Fruit fly (Drosophila melanogaster) whole organism, adult: ENCODE measurements around the gene CG4287.
A peak's percentile ranks its signal among the peaks of the same experiment; 100 is the strongest.

ENCODE experiments used
- CG11617 ChIP-seq: fragments of 200-800 bp; sonication (Bioruptor generic); optimal IDR thresholded peaks from 2 replicates; lab custom pipeline; 2017; ENCODE audit warnings: mild to moderate bottlenecking, missing biosample characterization, missing genetic modification reagents, missing genetic modification characterization
- CG12768 ChIP-seq: fragments of 200-800 bp; sonication (Bioruptor generic); optimal IDR thresholded peaks from 2 replicates; lab custom pipeline; 2017; ENCODE audit warnings: missing biosample characterization, missing genetic modification characterization, mild to moderate bottlenecking, moderate library complexity, missing genetic modification reagents
- CG14711 ChIP-seq: fragments of 200-800 bp; sonication (Bioruptor generic); optimal IDR thresholded peaks from 2 replicates; lab custom pipeline; 2018; ENCODE audit warnings: missing biosample characterization, mild to moderate bottlenecking, missing genetic modification characterization, moderate library complexity
- CG1620 ChIP-seq: fragments of 200-800 bp; sonication (Bioruptor generic); optimal IDR thresholded peaks from 2 replicates; lab custom pipeline; 2016; ENCODE audit warnings: missing biosample characterization, missing genetic modification characterization
- CG33017 ChIP-seq: fragments of 200-800 bp; sonication (Bioruptor generic); optimal IDR thresholded peaks from 2 replicates; lab custom pipeline; 2018; ENCODE audit warnings: missing biosample characterization, mild to moderate bottlenecking, missing genetic modification characterization, moderate library complexity
- CG5204 ChIP-seq: fragments of 200-800 bp; sonication (Bioruptor generic); optimal IDR thresholded peaks from 2 replicates; lab custom pipeline; 2016; ENCODE audit warnings: missing biosample characterization, missing genetic modification characterization
- CG7045 ChIP-seq: fragments of 200-800 bp; sonication (Bioruptor generic); optimal IDR thresholded peaks from 2 replicates; lab custom pipeline; 2017; ENCODE audit warnings: missing biosample characterization, mild to moderate bottlenecking, missing genetic modification characterization
- CG7101 ChIP-seq: fragments of 200-800 bp; sonication (Bioruptor generic); optimal IDR thresholded peaks from 2 replicates; lab custom pipeline; 2018; ENCODE audit warnings: missing biosample characterization, mild to moderate bottlenecking, missing genetic modification characterization, moderate library complexity
- Clk ChIP-seq: fragments of 200-800 bp; sonication (Bioruptor generic); optimal IDR thresholded peaks from 2 replicates; lab custom pipeline; 2017; ENCODE audit warnings: missing biosample characterization, missing genetic modification characterization
- Crg-1 ChIP-seq: fragments of 200-800 bp; sonication (Bioruptor generic); optimal IDR thresholded peaks from 2 replicates; lab custom pipeline; 2016; ENCODE audit warnings: missing biosample characterization, missing genetic modification characterization
- Hr96 ChIP-seq: fragments of 200-800 bp; sonication (Bioruptor generic); optimal IDR thresholded peaks from 2 replicates; lab custom pipeline; 2016; ENCODE audit warnings: missing biosample characterization, missing genetic modification characterization
- Mnt ChIP-seq: fragments of 200-800 bp; sonication (Bioruptor generic); optimal IDR thresholded peaks from 2 replicates; lab custom pipeline; 2016; ENCODE audit warnings: missing biosample characterization, mild to moderate bottlenecking, missing genetic modification characterization
- bab1 ChIP-seq: fragments of 200-800 bp; sonication (Bioruptor generic); optimal IDR thresholded peaks from 3 replicates; lab custom pipeline; 2019; ENCODE audit warnings: missing biosample characterization, mild to moderate bottlenecking, missing genetic modification characterization, moderate library complexity
- cic ChIP-seq: fragments of 200-800 bp; sonication (Bioruptor generic); optimal IDR thresholded peaks from 2 replicates; lab custom pipeline; 2017; ENCODE audit warnings: missing biosample characterization, mild to moderate bottlenecking, missing genetic modification characterization, moderate library complexity
- cnc ChIP-seq, 2 experiments: fragments of >200 bp; optimal IDR thresholded peaks; 2 replicates each; lab custom pipeline; 2017
- kay ChIP-seq: fragments of 200-800 bp; sonication (Bioruptor generic); peaks from one replicate; lab custom pipeline; 2016; ENCODE audit warnings: missing biosample characterization, missing genetic modification characterization, borderline replicate concordance
- ovo ChIP-seq: fragments of 200-800 bp; sonication (Bioruptor generic); optimal IDR thresholded peaks from 2 replicates; lab custom pipeline; 2016; ENCODE audit warnings: missing biosample characterization, missing genetic modification characterization
- pad ChIP-seq: fragments of 200-800 bp; sonication (Bioruptor generic); optimal IDR thresholded peaks from 3 replicates; lab custom pipeline; 2017; ENCODE audit warnings: missing biosample characterization, missing genetic modification characterization, mild to moderate bottlenecking, moderate library complexity, missing genetic modification reagents
- tj ChIP-seq: fragments of 200-800 bp; sonication (Bioruptor generic); optimal IDR thresholded peaks from 3 replicates; lab custom pipeline; 2017; ENCODE audit warnings: missing biosample characterization, mild to moderate bottlenecking, missing genetic modification characterization, moderate library complexity
- toe ChIP-seq: fragments of 200-800 bp; sonication (Bioruptor generic); optimal IDR thresholded peaks from 2 replicates; lab custom pipeline; 2016; ENCODE audit warnings: missing biosample characterization, missing genetic modification characterization

CG4287 gene

dm6 chr3R:16005943-16006342 lies 42.3 kb upstream of the CG4287 start:
- TF ChIP-seq CG7101 (tag; lab: Kevin White, UChicago) (peak; percentile 50), cic (no peak), CG33017 (tag; lab: Kevin White, UChicago) (no peak), Crg-1 (GFP tag; lab: Kevin White, UChicago) (peak; percentile 25), ovo (peak; percentile 55), CG14711 (tag; lab: Kevin White, UChicago) (peak; percentile 25), kay (GFP tag; lab: Kevin White, UChicago) (peak; percentile 52), CG12768 (GFP tag; lab: Kevin White, UChicago) (peak; percentile 26)

DNA sequence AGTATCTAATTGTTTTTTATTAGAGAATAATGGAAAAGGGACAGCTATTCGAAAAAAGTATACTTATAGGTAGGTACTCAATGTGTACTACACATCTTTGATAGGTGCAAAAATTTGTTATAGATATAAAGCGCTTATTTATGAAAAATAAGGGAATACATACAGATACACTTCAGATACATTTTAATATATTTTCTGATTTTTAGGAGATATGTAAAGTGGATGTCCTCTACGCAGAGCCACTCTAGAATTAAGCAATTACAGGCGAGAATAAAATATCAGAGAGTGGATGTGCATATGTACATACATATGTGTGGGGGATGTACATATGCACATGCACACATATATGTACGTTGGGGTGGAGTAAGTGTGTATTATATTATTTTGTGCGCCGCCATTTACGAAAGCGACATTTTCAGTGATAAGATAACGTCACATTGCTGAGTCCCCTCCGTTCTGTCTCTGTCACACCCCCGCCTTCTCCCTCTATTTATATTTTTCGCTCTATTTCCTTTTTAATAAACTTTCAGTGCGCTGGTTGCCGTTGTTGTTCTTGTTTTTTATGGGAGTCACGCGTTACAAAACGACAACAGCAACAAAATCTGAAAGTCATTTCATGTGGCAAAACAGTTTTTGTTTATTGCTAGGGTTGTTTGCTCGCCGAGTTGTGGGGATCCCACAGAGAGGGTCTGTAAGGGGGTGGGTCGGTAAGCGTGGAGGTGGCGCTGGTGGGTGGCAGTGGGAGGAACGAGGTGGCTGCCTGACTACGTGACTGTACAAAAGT lies 41.2 kb upstream of the CG4287 start:
- TF ChIP-seq CG14711 (tag; lab: Kevin White, UChicago): peak; percentile 58
- TF ChIP-seq CG12768 (GFP tag; lab: Kevin White, UChicago): peak; percentile 88
- TF ChIP-seq CG1620 (GFP tag; lab: Kevin White, UChicago): no peak
- peak; percentile 73 for TF ChIP-seq Clk (GFP tag; lab: Kevin White, UChicago)
- peak; percentile 53 for TF ChIP-seq CG7045 (GFP tag; lab: Kevin White, UChicago)
- peak; percentile 15 for TF ChIP-seq CG7101 (tag; lab: Kevin White, UChicago)
- peak; percentile 81 for TF ChIP-seq kay (GFP tag; lab: Kevin White, UChicago)
- TF ChIP-seq cnc (optimal IDR thresholded peaks at IDR 0.05; lab: Kevin White, UChicago): peak; percentile 66 to 69
- TF ChIP-seq Crg-1 (GFP tag; lab: Kevin White, UChicago): peak; percentile 42
- peak; percentile 89 for TF ChIP-seq Mnt (GFP tag; lab: Kevin White, UChicago)
- TF ChIP-seq cic: peak; percentile 96
- peak; percentile 56 for TF ChIP-seq Hr96 (GFP tag; lab: Kevin White, UChicago)
- peak; percentile 20 for TF ChIP-seq CG5204 (GFP tag; lab: Kevin White, UChicago)
- peak; percentile 7 for TF ChIP-seq bab1 (GFP tag; lab: Kevin White, UChicago)
- TF ChIP-seq CG11617: peak; percentile 56
- TF ChIP-seq toe (GFP tag; lab: Kevin White, UChicago): peak; percentile 36
- peak; percentile 33 for TF ChIP-seq tj
- TF ChIP-seq ovo: peak; percentile 36
- peak; percentile 77 for TF ChIP-seq CG33017 (tag; lab: Kevin White, UChicago)
- peak; percentile 68 for TF ChIP-seq pad

dm6 chr3R:16004015-16004414 lies 40.3 kb upstream of the CG4287 start:
- TF ChIP-seq cic (no peak), kay (GFP tag; lab: Kevin White, UChicago) (peak; percentile 80), Mnt (GFP tag; lab: Kevin White, UChicago) (no peak), CG7101 (tag; lab: Kevin White, UChicago) (no peak), Hr96 (GFP tag; lab: Kevin White, UChicago) (no peak), tj (no peak), CG12768 (GFP tag; lab: Kevin White, UChicago) (no peak), Clk (GFP tag; lab: Kevin White, UChicago) (no peak), toe (GFP tag; lab: Kevin White, UChicago) (no peak), CG11617 (no peak), Crg-1 (GFP tag; lab: Kevin White, UChicago) (peak; percentile 6), CG1620 (GFP tag; lab: Kevin White, UChicago) (no peak), CG5204 (GFP tag; lab: Kevin White, UChicago) (no peak), cnc (optimal IDR thresholded peaks at IDR 0.05; lab: Kevin White, UChicago) (no peak), bab1 (GFP tag; lab: Kevin White, UChicago) (peak; percentile 59), CG33017 (tag; lab: Kevin White, UChicago) (no peak), pad (peak; percentile 8), CG7045 (GFP tag; lab: Kevin White, UChicago) (no peak), ovo (no peak), CG14711 (tag; lab: Kevin White, UChicago) (no peak)

DNA sequence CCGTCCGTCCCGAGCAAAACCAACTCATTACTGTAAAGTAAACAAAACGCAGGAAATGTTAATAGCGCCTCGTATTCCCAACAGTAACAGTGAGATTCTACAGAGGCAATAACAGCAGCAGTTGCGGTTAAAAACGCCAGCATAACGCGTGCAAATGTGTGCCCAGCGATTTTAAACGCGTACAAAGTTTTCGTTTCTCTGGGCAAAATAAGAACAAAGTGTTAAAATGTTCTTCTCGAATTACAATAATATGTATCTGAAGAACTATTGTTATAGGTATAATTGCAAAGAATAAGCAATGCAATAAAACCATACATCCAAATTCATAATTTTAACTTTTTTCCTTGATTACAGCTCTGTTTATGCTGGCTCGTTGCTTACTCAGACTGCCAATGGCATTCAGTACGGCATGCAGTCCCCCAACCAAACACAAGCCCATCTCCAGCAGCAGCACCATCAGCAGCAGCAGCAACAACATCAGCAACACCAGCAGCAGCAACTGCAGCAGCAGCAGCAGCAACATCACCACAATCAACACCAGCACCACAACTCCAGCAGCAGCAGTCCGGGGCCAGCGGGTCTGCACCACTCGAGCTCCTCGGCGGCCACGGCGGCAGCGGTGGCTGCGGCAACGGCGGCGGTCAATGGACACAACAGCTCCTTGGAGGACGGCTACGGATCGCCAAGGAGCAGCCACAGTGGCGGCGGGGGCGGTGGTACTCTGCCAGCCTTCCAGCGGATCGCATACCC lies 35.5 kb upstream of the CG4287 start:
- TF ChIP-seq CG12768 (GFP tag; lab: Kevin White, UChicago): no peak
- no peak for TF ChIP-seq Mnt (GFP tag; lab: Kevin White, UChicago)
- TF ChIP-seq CG33017 (tag; lab: Kevin White, UChicago): no peak
- TF ChIP-seq tj: no peak
- no peak for TF ChIP-seq CG14711 (tag; lab: Kevin White, UChicago)
- no peak for TF ChIP-seq pad

DNA sequence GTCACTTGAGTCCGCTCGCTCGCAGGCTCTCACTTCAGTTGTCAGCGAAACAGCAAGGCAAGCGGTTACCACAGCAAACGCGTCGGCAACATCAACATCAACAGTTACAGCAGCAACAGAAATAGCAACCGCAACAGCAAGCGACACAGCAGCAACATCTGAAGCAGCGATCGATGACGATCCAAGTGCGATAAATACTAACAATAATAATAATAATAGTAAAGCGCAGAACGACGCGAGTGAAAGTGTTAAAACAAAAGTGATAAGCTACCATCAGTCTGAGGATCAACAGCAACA lies 30.9 kb upstream of the CG4287 start:
- TF ChIP-seq tj (peak; percentile 58), bab1 (GFP tag; lab: Kevin White, UChicago) (no peak), CG7101 (tag; lab: Kevin White, UChicago) (no peak)
